Worm (Caenorhabditis elegans) whole organism, mixed stage, embryonic: ENCODE data around the gene osm-12.

Source experiments
- ces-1 ChIP-seq: fragments of 150-350 bp; optimal IDR thresholded peaks from 2 replicates; lab custom pipeline; 2014; ENCODE audit warnings: missing biosample characterization, missing genetic modification reagents, missing genetic modification characterization
- elt-1 ChIP-seq: sonication (generic microtip); optimal IDR thresholded peaks from 2 replicates; lab custom pipeline; 2017; ENCODE audit warnings: missing genetic modification characterization, mild to moderate bottlenecking, missing compliant biosample characterization, antibody characterized with exemption, moderate library complexity, borderline replicate concordance; ENCODE audit not compliant: insufficient read depth
- lin-13 ChIP-seq: fragments of 150-350 bp; optimal IDR thresholded peaks from 2 replicates; lab custom pipeline; 2014; ENCODE audit warnings: missing biosample characterization, missing genetic modification characterization
- lsy-2 ChIP-seq: fragments of 150-350 bp; optimal IDR thresholded peaks from 2 replicates; lab custom pipeline; 2014; ENCODE audit warnings: missing biosample characterization, missing genetic modification characterization
- mep-1 ChIP-seq: fragments of 150-350 bp; optimal IDR thresholded peaks from 2 replicates; lab custom pipeline; 2017; ENCODE audit warnings: missing biosample characterization, missing genetic modification reagents, missing genetic modification characterization, inconsistent platforms
- nhr-12 ChIP-seq: fragments of 150-350 bp; optimal IDR thresholded peaks from 2 replicates; lab custom pipeline; 2014; ENCODE audit warnings: missing biosample characterization, missing genetic modification characterization
- pha-4 ChIP-seq: fragments of 150-350 bp; optimal IDR thresholded peaks from 2 replicates; lab custom pipeline; 2018; ENCODE audit warnings: missing biosample characterization, missing genetic modification reagents, missing genetic modification characterization
- unc-62 ChIP-seq: fragments of 150-350 bp; optimal IDR thresholded peaks from 2 replicates; lab custom pipeline; 2014; ENCODE audit warnings: missing biosample characterization, missing genetic modification reagents, missing genetic modification characterization

DNA sequence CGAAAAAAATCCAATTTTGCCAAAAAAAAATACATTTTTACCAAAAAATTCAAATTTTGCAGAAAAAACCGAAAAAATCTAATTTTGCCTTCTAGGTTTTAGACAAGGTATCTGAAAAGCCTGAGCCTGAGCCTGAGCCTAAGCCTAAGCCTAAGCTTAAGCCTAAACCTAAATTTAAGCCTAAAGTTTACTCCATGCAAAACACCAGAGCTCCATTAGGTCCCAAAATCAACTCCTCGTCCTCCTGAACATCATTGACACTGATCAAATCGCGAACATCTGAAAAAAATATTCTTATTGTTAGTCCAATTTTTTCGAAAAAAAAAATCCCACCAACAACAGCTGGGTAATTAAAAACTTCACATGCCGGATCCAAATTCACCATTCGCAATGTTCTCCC is 15.7 kb upstream of the osm-12 start:
- TF ChIP-seq lsy-2 (tag; lab: Kevin White, UChicago) = no peak
- no peak for TF ChIP-seq pha-4 (tag; lab: Kevin White, UChicago)
- no peak for TF ChIP-seq nhr-12
- no peak for TF ChIP-seq mep-1 (tag; lab: Kevin White, UChicago)
- no peak for TF ChIP-seq unc-62 (GFP tag; lab: Kevin White, UChicago)
- TF ChIP-seq elt-1 (tag; lab: Kevin White, UChicago) = no peak
- TF ChIP-seq ces-1 (GFP tag; lab: Kevin White, UChicago) = no peak
- TF ChIP-seq lin-13 = no peak
